Fruit fly (Drosophila melanogaster): ENCODE results near the gene Sk1.

The Sk1 gene

DNA sequence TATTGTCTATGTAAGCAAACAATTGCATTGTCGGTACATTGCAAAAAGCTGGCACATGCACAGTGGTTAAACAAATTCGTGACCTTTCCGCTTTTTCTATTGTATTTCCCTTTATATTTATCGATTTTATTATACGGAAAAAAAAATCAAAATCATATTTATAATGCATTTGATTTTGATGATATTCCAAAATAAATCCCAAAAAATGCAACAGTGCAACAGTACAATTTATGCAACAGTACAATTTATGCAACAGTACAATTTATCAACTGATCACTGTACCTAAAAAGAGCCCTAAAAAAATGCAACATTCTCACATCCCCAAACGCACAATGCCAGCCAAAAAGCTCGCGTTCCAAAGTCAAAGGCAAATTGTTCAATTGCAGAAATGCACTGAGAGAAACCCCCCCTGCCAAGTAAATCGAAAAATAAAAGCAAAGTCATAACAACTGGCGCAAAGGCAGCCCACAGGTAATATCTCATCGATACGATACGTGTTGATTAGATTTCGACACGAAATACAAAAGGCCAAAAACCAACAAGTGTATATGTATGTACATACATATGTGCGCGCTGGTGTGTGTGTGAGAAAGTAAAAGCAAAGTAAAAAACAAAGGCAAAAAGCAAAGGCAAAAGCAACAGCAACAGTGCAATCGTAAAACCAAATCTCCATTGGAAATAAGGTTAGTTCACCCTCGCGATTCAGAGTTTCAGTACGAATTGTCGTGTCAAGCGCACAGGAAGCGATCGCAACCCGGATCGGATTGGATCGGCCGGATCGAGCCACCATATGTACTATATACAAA, at the start of gene Sk1:
TSS of gene Sk1 (plus strand) at position 711 of the 806 bp plus-strand sequence.
- TF ChIP-seq CG8478 (optimal IDR thresholded peaks at IDR 0.05), result no peak
- no peak for TF ChIP-seq CTCF (optimal IDR thresholded peaks at IDR 0.05)

DNA sequence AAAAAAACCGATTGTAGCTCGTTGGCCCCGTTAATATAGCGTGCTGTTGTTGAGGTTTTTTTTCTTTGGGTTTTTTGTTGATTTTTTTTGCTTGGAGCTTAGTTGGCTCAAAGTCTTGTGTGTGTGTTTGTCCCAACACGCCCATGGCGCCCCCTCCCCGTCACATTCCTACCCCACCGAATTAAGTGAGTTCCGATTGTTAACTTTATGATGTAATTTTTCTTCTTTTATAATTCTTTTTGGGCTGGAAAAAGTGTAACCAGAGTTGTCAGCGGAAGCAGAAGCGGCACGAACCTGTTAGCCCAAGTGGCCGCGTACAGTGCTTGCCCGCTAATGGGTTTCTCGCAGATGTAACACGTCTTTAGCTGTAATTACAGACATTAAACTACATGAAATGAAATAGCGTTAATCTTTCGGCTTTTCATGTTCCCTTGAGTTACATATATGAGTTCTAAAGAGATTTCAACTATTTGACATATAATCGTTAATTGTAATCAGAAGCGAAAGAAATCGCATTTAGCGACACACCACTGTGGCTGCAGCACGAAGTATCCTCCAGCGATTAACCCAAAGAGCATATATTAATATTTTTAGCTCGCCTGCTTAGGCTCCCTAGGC, 49.2 kb upstream of the Sk1 start:
- TF ChIP-seq CG8478 (optimal IDR thresholded peaks at IDR 0.05), result no peak
- no peak for TF ChIP-seq CTCF (optimal IDR thresholded peaks at IDR 0.05)

DNA sequence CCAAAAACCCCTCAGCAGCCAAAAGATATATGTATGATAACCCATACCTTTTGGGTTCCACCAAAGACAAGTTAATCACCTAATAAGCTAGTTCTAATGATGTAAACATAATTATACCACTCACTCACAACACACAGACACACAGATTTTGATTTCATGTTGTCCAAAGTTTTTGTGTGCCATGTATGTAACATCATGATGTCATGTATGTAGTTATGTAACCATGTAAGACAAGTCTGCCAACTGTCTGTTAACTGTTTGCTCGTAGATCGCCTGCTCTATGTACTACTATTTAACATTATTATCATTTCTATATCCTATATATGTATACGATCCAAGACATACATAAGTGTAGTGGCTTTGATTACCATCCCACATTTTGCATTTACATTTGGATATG, 38.1 kb upstream of the Sk1 start:
- TF ChIP-seq CTCF (optimal IDR thresholded peaks at IDR 0.05) (no peak), CG8478 (optimal IDR thresholded peaks at IDR 0.05) (no peak)

DNA sequence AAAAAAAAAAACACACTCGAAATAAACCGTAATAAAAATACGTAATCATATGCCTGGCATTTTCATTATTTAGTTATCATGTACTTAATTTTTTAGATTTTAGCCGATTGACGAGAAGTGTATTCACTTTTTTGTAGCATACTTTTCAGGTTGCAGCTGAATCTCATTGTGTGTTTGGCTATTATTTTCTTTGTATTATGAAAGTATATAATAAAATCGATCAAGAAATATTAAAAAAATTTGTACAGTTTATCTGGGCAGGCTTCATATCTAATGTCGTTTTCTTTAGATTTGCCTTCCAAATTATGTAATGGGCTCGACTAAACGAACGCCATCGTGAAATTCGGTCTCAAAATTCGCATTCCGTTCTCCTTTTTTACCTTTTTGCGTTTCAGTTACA, 32.7 kb upstream of the Sk1 start, which contains the start of gene CG15196:
TSS of gene CG15196 (plus strand) at position 301 of the 400 bp plus-strand sequence.
- TF ChIP-seq CTCF (optimal IDR thresholded peaks at IDR 0.05) (no peak), CG8478 (optimal IDR thresholded peaks at IDR 0.05) (no peak)

DNA sequence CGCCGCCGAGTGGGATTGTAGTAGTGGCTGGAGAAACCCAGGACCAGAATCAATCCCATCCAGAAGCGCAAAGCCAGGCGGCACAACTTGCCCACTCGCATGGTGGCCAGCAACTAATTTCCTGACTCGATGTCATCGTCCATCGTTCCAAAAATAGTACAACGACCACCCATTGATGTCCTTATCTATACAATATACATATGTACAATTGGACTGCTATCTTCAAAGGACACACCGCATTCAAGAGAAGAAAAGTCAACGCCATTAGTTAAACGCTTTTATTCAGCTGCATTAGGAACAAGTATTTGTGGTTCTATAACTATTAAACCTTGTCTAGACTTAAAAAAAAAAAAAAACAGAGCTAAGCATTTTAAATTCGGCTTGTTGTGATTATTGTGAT, 29.2 kb upstream of the Sk1 start, which contains the start of gene Gr10b:
TSS of gene Gr10b (minus strand) at position 101 of the 400 bp plus-strand sequence.
- TF ChIP-seq CTCF (optimal IDR thresholded peaks at IDR 0.05), result no peak
- TF ChIP-seq CG8478 (optimal IDR thresholded peaks at IDR 0.05), result no peak

DNA sequence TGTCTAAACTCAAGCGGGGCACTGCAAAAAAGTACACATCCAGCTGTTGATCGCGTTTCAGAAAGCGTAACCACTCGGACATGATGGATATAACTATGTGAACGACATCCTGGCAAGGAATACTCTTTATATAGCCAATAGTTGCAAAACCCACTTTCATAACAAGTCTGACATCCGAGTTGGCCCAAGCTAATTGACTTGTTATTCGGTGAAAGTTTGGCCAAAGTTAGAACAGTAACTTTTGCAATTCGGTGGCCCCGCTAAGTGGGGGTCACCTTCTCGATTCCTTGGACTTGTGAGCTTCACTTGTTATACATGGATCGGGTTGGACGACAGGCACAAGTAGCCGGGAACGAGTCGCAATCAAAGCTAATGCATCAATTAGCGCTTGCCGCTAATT, 25.0 kb upstream of the Sk1 start, which contains the start of the genes Gr10a and Or10a:
TSS of gene Gr10a (minus strand) at position 101 of the 400 bp plus-strand sequence.
TSS of gene Or10a (minus strand) at position 101 of the 400 bp plus-strand sequence.
- no peak for TF ChIP-seq CG8478 (optimal IDR thresholded peaks at IDR 0.05)
- no peak for TF ChIP-seq CTCF (optimal IDR thresholded peaks at IDR 0.05)

DNA sequence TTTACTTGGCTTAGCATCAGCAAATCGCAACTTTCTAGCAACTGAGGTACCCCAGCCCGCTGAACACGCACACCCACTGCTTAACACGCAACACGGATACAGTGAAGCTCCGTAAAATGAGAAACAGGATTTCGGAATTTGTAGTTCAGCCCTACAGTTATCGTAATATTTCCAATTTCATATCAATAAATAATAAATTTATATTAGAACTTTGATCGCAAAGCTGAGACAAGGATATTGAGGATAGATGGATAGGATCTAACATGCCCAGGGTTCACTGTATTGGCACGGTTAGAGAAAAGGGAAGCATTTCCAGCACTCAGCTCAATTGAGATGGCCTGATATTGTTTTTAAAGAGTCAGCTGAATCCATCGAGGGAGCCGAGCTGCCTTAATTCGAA, 23.1 kb upstream of the Sk1 start:
- no peak for TF ChIP-seq CTCF (optimal IDR thresholded peaks at IDR 0.05)
- TF ChIP-seq CG8478 (optimal IDR thresholded peaks at IDR 0.05), result no peak

DNA sequence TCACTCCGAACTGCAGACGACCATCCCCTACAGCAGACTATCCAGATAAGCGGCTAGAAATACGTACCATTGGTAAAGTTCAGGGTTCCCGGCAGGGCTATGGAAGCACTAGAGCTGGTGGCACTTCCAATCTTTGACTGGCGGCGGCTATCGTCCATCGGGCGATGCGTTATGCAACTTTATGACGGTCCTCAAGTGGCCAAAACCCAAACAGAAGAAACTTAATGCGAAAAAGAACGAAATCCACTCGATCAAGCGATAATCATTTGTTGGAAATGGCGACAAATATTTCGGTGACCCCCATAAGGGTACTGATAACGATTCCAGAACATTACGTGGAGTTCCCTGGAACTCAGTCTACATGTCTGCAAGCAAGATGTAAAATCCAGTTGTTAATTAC, 22.4 kb upstream of the Sk1 start:
- no peak for TF ChIP-seq CTCF (optimal IDR thresholded peaks at IDR 0.05)
- TF ChIP-seq CG8478 (optimal IDR thresholded peaks at IDR 0.05), result no peak

DNA sequence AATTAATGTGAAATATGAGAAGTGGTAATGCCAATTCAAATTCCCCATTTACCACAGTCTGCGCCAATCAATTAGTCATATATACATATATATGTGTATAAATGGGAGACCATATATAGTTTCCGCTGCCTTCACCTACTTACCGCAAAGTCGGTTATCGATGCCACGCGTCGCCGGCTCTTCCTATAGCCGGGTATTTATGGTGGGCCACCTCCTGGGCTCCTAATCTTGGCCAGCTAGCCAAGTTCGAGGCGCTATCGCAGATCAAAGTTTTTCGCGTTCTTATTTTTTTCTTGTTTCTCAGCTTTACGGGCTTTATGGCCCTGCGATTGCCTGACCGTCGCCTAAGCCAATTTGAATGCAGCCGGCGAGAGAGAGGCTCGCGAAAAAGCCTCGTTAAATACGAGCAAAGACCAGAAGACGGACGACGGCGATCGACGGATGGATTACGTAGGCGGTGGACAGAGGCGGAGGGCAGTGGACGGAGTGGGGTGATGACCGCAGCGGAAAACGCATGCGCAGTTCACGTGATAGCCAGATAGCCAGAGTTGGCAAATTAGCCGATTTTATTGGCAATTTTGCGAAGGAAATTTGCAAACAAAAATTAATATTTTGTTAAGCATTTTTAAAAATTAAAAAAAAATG, 21.5 kb upstream of the Sk1 start:
- no peak for TF ChIP-seq CTCF (optimal IDR thresholded peaks at IDR 0.05)
- TF ChIP-seq CG8478 (optimal IDR thresholded peaks at IDR 0.05), result no peak

DNA sequence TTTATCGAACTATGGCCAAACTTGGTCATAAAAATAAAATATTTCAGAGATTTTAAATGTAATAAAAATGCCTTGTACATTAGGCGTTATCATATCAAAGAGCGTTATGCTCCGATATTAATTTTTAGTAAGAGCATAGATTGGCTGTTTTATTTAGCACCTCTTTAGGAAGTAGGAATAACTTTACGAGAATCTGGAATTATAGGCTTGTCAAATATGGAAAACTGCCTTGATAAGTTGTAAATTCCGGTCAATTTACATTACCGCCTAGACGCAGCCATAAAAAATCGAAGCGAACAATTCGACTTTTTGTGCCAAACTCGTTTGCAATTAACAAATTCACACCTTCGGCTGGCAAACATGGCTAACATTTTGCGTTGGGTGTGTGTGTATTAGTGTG, 20.3 kb upstream of the Sk1 start:
- TF ChIP-seq CTCF (optimal IDR thresholded peaks at IDR 0.05) (no peak), CG8478 (optimal IDR thresholded peaks at IDR 0.05) (no peak)

DNA sequence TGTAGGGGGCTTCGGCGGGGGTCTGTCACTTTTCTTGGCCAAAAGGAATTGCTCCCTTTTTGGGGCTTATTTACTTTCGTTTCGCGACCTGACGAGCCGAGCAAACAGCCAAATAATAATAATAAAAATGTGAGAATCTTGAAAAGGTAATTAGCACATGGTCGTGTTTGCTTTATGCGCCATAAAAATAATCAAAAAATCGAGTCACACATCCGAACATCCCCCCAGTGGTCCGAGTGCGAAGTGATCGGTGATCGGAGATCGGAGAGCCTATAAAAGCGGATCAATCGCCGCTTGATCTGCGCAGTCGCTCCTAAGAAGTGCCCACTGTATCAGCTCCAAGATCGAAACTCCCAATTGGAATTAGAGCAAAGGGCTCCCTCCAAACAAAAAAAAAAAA, 19.8 kb upstream of the Sk1 start, which contains the start of gene Gs2:
TSS of gene Gs2 (plus strand) at position 301 of the 400 bp plus-strand sequence.
- TF ChIP-seq CG8478 (optimal IDR thresholded peaks at IDR 0.05), result no peak
- no peak for TF ChIP-seq CTCF (optimal IDR thresholded peaks at IDR 0.05)

DNA sequence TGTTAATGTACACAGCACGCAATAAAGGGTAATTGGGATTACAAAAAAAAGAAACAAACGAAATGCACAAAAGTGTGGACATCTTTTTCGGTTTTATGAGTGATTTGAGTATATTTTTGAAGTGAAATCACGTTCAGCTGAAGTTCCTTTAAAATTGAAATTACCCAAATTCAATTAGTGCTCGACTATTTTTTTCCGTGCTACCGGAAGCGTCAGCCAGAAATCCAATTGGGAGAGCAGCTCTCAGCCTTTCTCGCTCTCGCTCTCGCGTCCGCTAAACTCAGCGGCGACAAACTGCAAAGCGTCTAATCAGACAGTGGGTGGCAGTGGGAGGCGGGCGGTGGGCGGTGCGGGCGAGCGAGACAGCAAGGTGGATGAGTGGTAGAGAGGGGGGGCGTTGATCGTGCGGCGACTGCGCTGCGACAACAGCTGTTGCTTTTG, 19.0 kb upstream of the Sk1 start:
- no peak for TF ChIP-seq CG8478 (optimal IDR thresholded peaks at IDR 0.05)
- TF ChIP-seq CTCF (optimal IDR thresholded peaks at IDR 0.05), result no peak

DNA sequence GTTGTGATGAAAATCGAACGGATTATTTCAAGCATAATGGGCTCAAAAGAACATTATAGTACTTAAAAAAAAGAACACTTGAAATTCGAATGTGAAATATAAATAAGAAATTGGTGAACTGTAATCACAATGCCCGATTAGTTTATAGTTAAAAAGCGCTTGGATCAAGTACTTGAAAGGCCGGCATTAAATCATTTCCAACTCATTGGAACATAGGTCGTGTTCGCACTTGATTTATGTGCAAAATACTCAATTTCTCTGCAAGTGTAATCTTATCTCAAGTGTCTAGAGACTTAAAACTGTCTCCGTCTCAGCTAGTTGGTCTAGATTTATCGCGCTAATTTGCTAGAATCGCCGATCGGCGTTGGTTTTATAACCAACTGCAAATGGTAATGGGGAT, 17.8 kb upstream of the Sk1 start:
- TF ChIP-seq CG8478 (optimal IDR thresholded peaks at IDR 0.05), result no peak
- no peak for TF ChIP-seq CTCF (optimal IDR thresholded peaks at IDR 0.05)

DNA sequence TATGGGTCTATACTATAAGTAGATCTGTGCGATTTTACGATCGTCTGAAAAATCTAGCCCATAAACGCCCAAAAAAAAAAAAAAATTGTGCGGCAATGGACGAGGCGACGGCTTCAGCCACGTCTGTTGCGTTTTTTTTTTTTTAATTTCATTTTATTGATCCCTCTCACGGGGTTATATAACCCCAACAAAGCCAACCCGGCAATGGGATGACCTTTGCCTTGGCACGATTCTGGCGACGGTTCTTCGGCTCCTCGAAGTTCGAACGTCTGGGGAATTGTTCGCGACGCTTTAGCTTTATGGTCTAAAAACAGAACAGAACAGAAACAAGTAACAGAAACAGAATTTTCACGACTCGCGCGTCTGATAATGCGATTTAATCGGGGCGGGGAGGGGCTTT, 16.9 kb upstream of the Sk1 start:
- TF ChIP-seq CTCF (optimal IDR thresholded peaks at IDR 0.05), result no peak
- TF ChIP-seq CG8478 (optimal IDR thresholded peaks at IDR 0.05), result no peak

DNA sequence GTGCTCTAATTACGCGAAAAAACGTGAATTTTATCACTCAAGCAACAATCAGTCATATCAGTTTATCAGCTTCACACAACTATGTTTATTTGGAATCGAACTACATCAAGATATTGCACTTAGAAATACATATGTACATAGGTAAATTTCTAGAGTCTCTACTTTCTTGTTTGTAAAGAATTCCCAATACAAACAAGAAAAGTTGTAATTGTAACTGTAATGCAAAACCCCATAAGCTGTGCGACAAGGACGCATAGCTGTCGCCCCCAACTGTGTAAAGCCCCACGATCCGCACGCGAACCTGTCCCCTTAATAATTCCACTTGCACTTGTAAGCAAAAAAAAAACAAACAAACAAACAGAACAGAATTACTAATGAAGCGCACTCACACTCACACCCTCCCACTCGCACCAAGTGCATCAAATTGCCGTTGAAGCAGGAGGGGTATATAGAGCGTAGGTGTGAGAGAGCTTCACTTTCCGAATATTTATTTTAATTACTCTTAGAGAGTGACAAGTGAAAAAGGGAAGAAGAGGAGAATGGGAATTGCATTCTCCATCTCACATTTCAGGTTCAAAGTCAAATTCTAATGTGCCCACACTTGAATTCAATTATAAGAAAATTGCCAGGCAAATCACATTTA, 16.3 kb upstream of the Sk1 start:
- TF ChIP-seq CG8478 (optimal IDR thresholded peaks at IDR 0.05) (no peak), CTCF (optimal IDR thresholded peaks at IDR 0.05) (no peak)

Data from S2 (cell line).